Fruit fly (Drosophila melanogaster) whole organism, pupa: ENCODE measurements around the gene Lcp65Ae.

Source experiments
- CG10348 ChIP-seq: fragments of 200-800 bp; sonication (Bioruptor generic); IDR thresholded peaks from 2 replicates; pipeline ENCODE4 v1.3.6; 2022; ENCODE audit warnings: missing biosample characterization, missing genetic modification characterization
- CG12605 ChIP-seq: fragments of 200-800 bp; sonication (Bioruptor generic); IDR thresholded peaks from 2 replicates; pipeline ENCODE4 v1.3.6; 2022; ENCODE audit warnings: missing biosample characterization, missing genetic modification characterization
- CG13204 ChIP-seq: fragments of 200-800 bp; sonication (Bioruptor generic); optimal IDR thresholded peaks from 2 replicates; lab custom pipeline; 2018; ENCODE audit warnings: missing biosample characterization, mild to moderate bottlenecking, missing genetic modification characterization, moderate library complexity
- CG14655 ChIP-seq: fragments of 200-800 bp; sonication (Bioruptor generic); optimal IDR thresholded peaks from 3 replicates; lab custom pipeline; 2017; ENCODE audit warnings: mild to moderate bottlenecking, missing biosample characterization, missing genetic modification reagents, missing genetic modification characterization
- CG15710 ChIP-seq: fragments of 200-800 bp; sonication (Bioruptor generic); optimal IDR thresholded peaks from 2 replicates; lab custom pipeline; 2018; ENCODE audit warnings: missing biosample characterization, mild to moderate bottlenecking, missing genetic modification characterization, moderate library complexity
- CG17806 ChIP-seq: fragments of 200-800 bp; sonication (Bioruptor generic); optimal IDR thresholded peaks from 2 replicates; lab custom pipeline; 2018; ENCODE audit warnings: missing biosample characterization, mild to moderate bottlenecking, missing genetic modification characterization, moderate library complexity
- CG32121 ChIP-seq: fragments of 200-800 bp; sonication (Bioruptor generic); IDR thresholded peaks from 2 replicates; pipeline ENCODE4 v1.3.6; 2022; ENCODE audit warnings: missing biosample characterization, missing genetic modification characterization
- CG34367 ChIP-seq: fragments of 200-800 bp; sonication (Bioruptor generic); optimal IDR thresholded peaks from 2 replicates; lab custom pipeline; 2018; ENCODE audit warnings: missing biosample characterization, mild to moderate bottlenecking, missing genetic modification characterization
- CG4496 ChIP-seq: fragments of 200-800 bp; sonication (Bioruptor generic); IDR thresholded peaks from 3 replicates; pipeline ENCODE4 v1.3.6; 2022; ENCODE audit warnings: missing biosample characterization, missing genetic modification characterization
- CG8159 ChIP-seq: fragments of 200-800 bp; sonication (Bioruptor generic); optimal IDR thresholded peaks from 3 replicates; lab custom pipeline; 2018; ENCODE audit warnings: missing biosample characterization, mild to moderate bottlenecking, missing genetic modification characterization, moderate library complexity
- CG8301 ChIP-seq: fragments of 200-800 bp; sonication (Bioruptor generic); optimal IDR thresholded peaks from 2 replicates; lab custom pipeline; 2018; ENCODE audit warnings: missing biosample characterization, mild to moderate bottlenecking, missing genetic modification characterization
- CG9948 ChIP-seq: fragments of 200-800 bp; sonication (Bioruptor generic); optimal IDR thresholded peaks from 2 replicates; lab custom pipeline; 2018; ENCODE audit warnings: missing biosample characterization, mild to moderate bottlenecking, missing genetic modification characterization, moderate library complexity
- D1 ChIP-seq: fragments of 200-800 bp; sonication (Bioruptor generic); optimal IDR thresholded peaks from 2 replicates; lab custom pipeline; 2018; ENCODE audit warnings: missing biosample characterization, mild to moderate bottlenecking, missing genetic modification characterization, moderate library complexity
- EcR ChIP-seq: fragments of 200-800 bp; sonication (Bioruptor generic); optimal IDR thresholded peaks from 3 replicates; lab custom pipeline; 2019; ENCODE audit warnings: missing biosample characterization, missing genetic modification characterization, mild to moderate bottlenecking, moderate library complexity, missing genetic modification reagents
- Ets98B ChIP-seq: fragments of 200-800 bp; sonication (Bioruptor generic); IDR thresholded peaks from 2 replicates; pipeline ENCODE4 v1.3.6; 2022; ENCODE audit warnings: missing biosample characterization, missing genetic modification characterization
- Pif1A ChIP-seq: fragments of 200-800 bp; sonication (Bioruptor generic); optimal IDR thresholded peaks from 3 replicates; lab custom pipeline; 2016; ENCODE audit warnings: missing biosample characterization, missing genetic modification characterization
- Pif1B ChIP-seq: fragments of 200-800 bp; sonication (Bioruptor generic); optimal IDR thresholded peaks from 3 replicates; lab custom pipeline; 2016; ENCODE audit warnings: missing biosample characterization, missing genetic modification characterization
- Snoo ChIP-seq: fragments of 200-800 bp; sonication (Bioruptor generic); optimal IDR thresholded peaks from 3 replicates; lab custom pipeline; 2017; ENCODE audit warnings: missing biosample characterization, mild to moderate bottlenecking, missing genetic modification characterization, inconsistent platforms
- fd96Ca ChIP-seq: fragments of 200-800 bp; sonication (Bioruptor generic); IDR thresholded peaks from 3 replicates; pipeline ENCODE4 v1.3.6; 2022; ENCODE audit warnings: missing biosample characterization, missing genetic modification characterization
- gl ChIP-seq: fragments of 200-800 bp; sonication (Bioruptor generic); optimal IDR thresholded peaks from 2 replicates; lab custom pipeline; 2018; ENCODE audit warnings: missing biosample characterization, mild to moderate bottlenecking, missing genetic modification characterization
- rn ChIP-seq: fragments of 200-800 bp; sonication (Bioruptor generic); IDR thresholded peaks from 2 replicates; pipeline ENCODE4 v1.3.6; 2022; ENCODE audit warnings: missing biosample characterization, missing genetic modification characterization

Lcp65Ae gene

DNA sequence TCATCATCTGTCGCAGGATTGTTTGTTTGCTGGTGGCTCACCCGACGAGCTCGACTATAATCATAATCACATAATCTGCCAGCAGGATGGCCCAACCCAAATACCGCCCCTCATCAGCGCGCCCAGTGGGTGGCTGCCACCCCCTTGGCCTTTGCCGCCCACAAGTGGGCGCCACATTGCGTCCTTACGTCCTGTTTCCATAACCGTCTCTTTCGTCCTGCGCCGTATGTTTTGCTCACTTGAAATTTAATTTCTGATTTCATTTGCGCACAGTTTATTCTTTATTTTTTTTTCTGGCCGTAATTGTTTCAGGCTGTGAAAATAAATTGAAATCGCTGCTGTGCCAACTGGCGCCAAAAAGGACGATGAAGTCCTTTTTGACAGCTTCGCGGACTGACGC is 32.5 kb downstream of the Lcp65Ae start:
- TF ChIP-seq fd96Ca (GFP tag; lab: Robert Waterston, UW): no peak
- no peak for TF ChIP-seq Pif1A (GFP tag; lab: Kevin White, UChicago)
- TF ChIP-seq CG15710 (tag; lab: Kevin White, UChicago): no peak

DNA sequence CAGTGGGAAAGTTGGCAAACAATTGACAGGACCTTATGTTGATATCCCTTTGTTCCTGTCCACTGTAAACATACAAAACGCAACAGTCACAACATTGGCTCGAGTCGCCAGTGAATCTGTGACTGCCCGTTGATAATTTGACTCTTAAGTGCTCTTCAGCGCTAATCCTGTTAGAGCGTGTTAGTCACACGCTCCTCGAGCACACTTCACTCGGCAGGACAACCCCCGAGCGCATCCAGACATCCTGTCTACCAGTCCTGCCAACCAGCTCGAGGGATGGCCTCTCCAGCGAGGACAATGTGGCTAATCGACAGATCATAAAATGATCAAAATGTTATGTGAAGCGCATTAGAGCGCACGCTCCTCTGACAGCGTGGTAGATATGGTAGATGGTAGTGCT is 33.4 kb downstream of the Lcp65Ae start:
- TF ChIP-seq CG34367 (tag; lab: Kevin White, UChicago) (no peak), Pif1A (GFP tag; lab: Kevin White, UChicago) (no peak), gl (no peak), CG13204 (GFP tag; lab: Kevin White, UChicago) (no peak), rn (GFP tag; lab: Robert Waterston, UW) (no peak), CG17806 (tag; lab: Kevin White, UChicago) (no peak)

DNA sequence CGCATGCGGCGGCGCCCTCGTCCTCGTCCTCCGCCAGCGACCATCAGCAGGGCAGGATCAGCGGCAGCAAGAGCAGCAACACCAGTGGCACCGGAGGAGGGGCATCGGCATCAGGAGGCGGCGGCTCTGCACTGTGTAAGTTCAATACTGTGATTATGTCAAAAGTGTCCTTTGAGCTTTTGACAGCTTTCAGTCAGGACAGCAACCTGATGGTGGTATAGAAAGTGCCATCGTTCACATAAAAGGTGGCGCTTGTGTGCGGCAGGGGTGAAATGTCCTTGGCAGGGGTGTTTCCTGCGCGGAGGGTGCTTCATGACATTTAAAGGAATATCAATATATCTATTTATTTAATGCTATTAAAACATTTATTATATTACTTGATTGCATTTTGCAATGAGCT is 34.3 kb downstream of the Lcp65Ae start:
- no peak for TF ChIP-seq CG10348 (GFP tag; lab: Robert Waterston, UW)
- no peak for TF ChIP-seq CG32121 (GFP tag; lab: Robert Waterston, UW)
- TF ChIP-seq gl: no peak
- TF ChIP-seq Pif1B: no peak
- TF ChIP-seq CG34367 (tag; lab: Kevin White, UChicago): no peak
- no peak for TF ChIP-seq CG13204 (GFP tag; lab: Kevin White, UChicago)
- no peak for TF ChIP-seq CG8159 (tag; lab: Kevin White, UChicago)
- no peak for TF ChIP-seq CG15710 (tag; lab: Kevin White, UChicago)
- no peak for TF ChIP-seq Ets98B
- no peak for TF ChIP-seq CG17806 (tag; lab: Kevin White, UChicago)
- TF ChIP-seq CG8301: no peak
- no peak for TF ChIP-seq CG12605 (GFP tag; lab: Robert Waterston, UW)

DNA sequence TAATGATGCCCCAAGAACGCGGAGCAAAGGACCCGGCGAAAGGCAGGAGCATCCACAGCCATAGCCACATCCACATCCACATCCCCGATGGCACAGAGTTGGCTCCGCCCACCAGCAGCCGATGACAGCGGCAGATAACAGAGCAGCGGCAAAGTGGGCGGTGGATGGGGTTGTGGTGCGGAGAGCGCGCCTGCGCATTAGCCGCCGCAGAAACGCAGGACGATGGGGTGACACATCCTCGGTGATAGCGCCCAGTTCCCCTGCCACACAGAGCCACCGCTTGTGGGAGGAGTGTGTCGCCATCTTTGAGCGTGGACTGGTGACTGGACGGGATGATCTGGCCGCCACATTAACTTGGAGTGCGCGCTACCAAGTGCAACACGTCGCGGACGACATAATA is 40.6 kb downstream of the Lcp65Ae start, which contains the start of gene Ets65A:
Ets65A (plus strand) TSS at position 348 of the 400 bp plus-strand sequence.
- no peak for TF ChIP-seq CG34367 (tag; lab: Kevin White, UChicago)
- TF ChIP-seq Pif1A (GFP tag; lab: Kevin White, UChicago): no peak
- TF ChIP-seq CG9948 (tag; lab: Kevin White, UChicago): no peak
- TF ChIP-seq CG8301: no peak
- TF ChIP-seq rn (GFP tag; lab: Robert Waterston, UW): no peak
- TF ChIP-seq gl: no peak
- TF ChIP-seq CG14655: no peak
- no peak for TF ChIP-seq CG12605 (GFP tag; lab: Robert Waterston, UW)
- TF ChIP-seq Ets98B: no peak
- TF ChIP-seq fd96Ca (GFP tag; lab: Robert Waterston, UW): no peak
- TF ChIP-seq D1: no peak
- no peak for TF ChIP-seq CG32121 (GFP tag; lab: Robert Waterston, UW)
- TF ChIP-seq CG13204 (GFP tag; lab: Kevin White, UChicago): no peak
- TF ChIP-seq, all 21 proteins: peak for 0

- TF ChIP-seq CG32121 (GFP tag; lab: Robert Waterston, UW) (peak; percentile 86), CG34367 (tag; lab: Kevin White, UChicago) (peak; percentile 85), Ets98B (peak; percentile 88), CG14655 (peak; percentile 88), CG10348 (GFP tag; lab: Robert Waterston, UW) (peak; percentile 87), EcR (GFP tag; lab: Kevin White, UChicago) (no peak), CG17806 (tag; lab: Kevin White, UChicago) (peak; percentile 94), CG8301 (peak; percentile 82), CG4496 (peak; percentile 96), CG8159 (tag; lab: Kevin White, UChicago) (peak; percentile 91), CG15710 (tag; lab: Kevin White, UChicago) (peak; percentile 88), Snoo (tag; lab: Kevin White, UChicago) (peak; percentile 86), D1 (peak; percentile 78), Pif1A (GFP tag; lab: Kevin White, UChicago) (peak; percentile 74), fd96Ca (GFP tag; lab: Robert Waterston, UW) (peak; percentile 87), CG12605 (GFP tag; lab: Robert Waterston, UW) (peak; percentile 81), CG9948 (tag; lab: Kevin White, UChicago) (peak; percentile 94), gl (peak; percentile 37), CG13204 (GFP tag; lab: Kevin White, UChicago) (no peak), Pif1B (peak; percentile 72), rn (GFP tag; lab: Robert Waterston, UW) (peak; percentile 95)
Observed at dm6 chr3L:6094697-6095096, 43.2 kb downstream of the Lcp65Ae start, which contains the start of the genes CG10467 and loj. Gene CG10467, minus strand, starts transcription at chr3L:6094747. Gene loj, plus strand, starts transcription at chr3L:6094987.

dm6 chr3L:6093213-6093612 is 44.7 kb downstream of the Lcp65Ae start, which contains the start of gene CG10469:
Gene CG10469, minus strand, starts transcription at chr3L:6093313.
- TF ChIP-seq CG9948 (tag; lab: Kevin White, UChicago) (no peak), EcR (GFP tag; lab: Kevin White, UChicago) (no peak)
